Fruit fly (Drosophila melanogaster): ENCODE measurements around the gene CG11786.

Gene CG11786

DNA sequence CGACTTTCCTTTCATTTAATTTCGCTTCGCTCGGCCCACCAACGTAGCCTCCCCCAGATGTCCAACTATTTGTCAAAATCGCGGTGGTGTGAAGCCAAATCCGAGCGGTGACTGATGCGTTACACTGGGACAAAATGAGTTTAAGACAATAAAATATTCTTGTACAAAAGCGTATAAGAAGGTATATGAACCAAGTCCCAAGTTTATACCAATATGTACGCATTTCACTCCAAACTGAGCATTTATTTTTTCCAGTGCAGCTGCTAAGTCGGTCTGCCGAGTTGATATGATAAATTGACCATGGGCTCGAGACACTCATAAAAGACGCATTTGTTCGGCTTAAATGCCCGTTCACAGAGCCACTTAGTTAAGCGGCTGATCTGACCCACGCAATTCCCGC, 41.4 kb upstream of the CG11786 start:
- TF ChIP-seq OdsH (GFP tag; optimal IDR thresholded peaks at IDR 0.05) (peak; percentile 63), salr (GFP tag; optimal IDR thresholded peaks at IDR 0.05) (peak in 1 of 2 experiments; percentile 27), CG10669 (GFP tag; optimal IDR thresholded peaks at IDR 0.05) (no peak), CG6854 (GFP tag; optimal IDR thresholded peaks at IDR 0.05) (no peak), Eip93F (GFP tag; optimal IDR thresholded peaks at IDR 0.05) (no peak), Ets96B (tag; optimal IDR thresholded peaks at IDR 0.05) (no peak), eg (GFP tag; IDR thresholded peaks at IDR 0.05) (peak; percentile 76), vri (GFP tag; optimal IDR thresholded peaks at IDR 0.05) (no peak), CG3919 (GFP tag; optimal IDR thresholded peaks at IDR 0.05) (peak; percentile 62), ss (GFP tag; optimal IDR thresholded peaks at IDR 0.05) (no peak), CG32006 (GFP tag; optimal IDR thresholded peaks at IDR 0.05) (peak; percentile 76), CG3032 (tag; optimal IDR thresholded peaks at IDR 0.05) (no peak), dac (GFP tag; optimal IDR thresholded peaks at IDR 0.05) (peak; percentile 23), fkh (GFP tag; optimal IDR thresholded peaks at IDR 0.05) (no peak), CG11294 (GFP tag; IDR thresholded peaks at IDR 0.05) (0 out of 2 replicates have a peak, but pooled peaks have one; percentile 26), net (GFP tag; optimal IDR thresholded peaks at IDR 0.05) (peak; percentile 39), CG10631 (GFP tag; optimal IDR thresholded peaks at IDR 0.05) (no peak), svp (GFP tag) (peak; percentile 50), CG8632 (GFP tag; optimal IDR thresholded peaks at IDR 0.05) (no peak), CG11762 (GFP tag; optimal IDR thresholded peaks at IDR 0.05; ENCODE audit: insufficient read depth) (peak; percentile 9), Sox102F (GFP tag; optimal IDR thresholded peaks at IDR 0.05) (no peak), CG8319 (GFP tag; optimal IDR thresholded peaks at IDR 0.05) (no peak), CG6163 (GFP tag; IDR thresholded peaks at IDR 0.05) (0 out of 3 replicates have a peak, but pooled peaks have one; percentile 56), Blimp-1 (GFP tag; optimal IDR thresholded peaks at IDR 0.05) (no peak), CG9139 (GFP tag; optimal IDR thresholded peaks at IDR 0.05) (no peak), achi (GFP tag; optimal IDR thresholded peaks at IDR 0.05) (peak; percentile 37), fd59A (GFP tag; optimal IDR thresholded peaks at IDR 0.05) (no peak), CG31627 (GFP tag; optimal IDR thresholded peaks at IDR 0.05) (peak; percentile 10), Sox15 (GFP tag; optimal IDR thresholded peaks at IDR 0.05) (no peak), fd85E (GFP tag; optimal IDR thresholded peaks at IDR 0.05) (no peak), spab (GFP tag; optimal IDR thresholded peaks at IDR 0.05) (no peak), dsx (GFP tag; optimal IDR thresholded peaks at IDR 0.05; ENCODE audit: poor library complexity, severe bottlenecking) (no peak), CG34406 (GFP tag; optimal IDR thresholded peaks at IDR 0.05) (peak; percentile 6), cyc (GFP tag; optimal IDR thresholded peaks at IDR 0.05) (peak; percentile 30), lz (GFP tag; optimal IDR thresholded peaks at IDR 0.05) (no peak), topi (GFP tag; optimal IDR thresholded peaks at IDR 0.05) (peak; percentile 24), CG6808 (GFP tag; optimal IDR thresholded peaks at IDR 0.05) (no peak), CG8119 (GFP tag; IDR thresholded peaks at IDR 0.05) (peak; percentile 70; the same call in 2 of the 3 replicates), CG1621 (tag; optimal IDR thresholded peaks at IDR 0.05) (no peak), CG7368 (GFP tag; optimal IDR thresholded peaks at IDR 0.05) (peak; percentile 1), CG6792 (GFP tag; optimal IDR thresholded peaks at IDR 0.05) (no peak), Ets21C (GFP tag; optimal IDR thresholded peaks at IDR 0.05) (no peak), CG11902 (GFP tag; optimal IDR thresholded peaks at IDR 0.05) (no peak), Eip75B (GFP tag; optimal IDR thresholded peaks at IDR 0.05) (no peak), CG4318 (GFP tag; optimal IDR thresholded peaks at IDR 0.05) (peak; percentile 52), CG16779 (tag; optimal IDR thresholded peaks at IDR 0.05) (no peak), esn (GFP tag; optimal IDR thresholded peaks at IDR 0.05) (peak; percentile 7), CG15336 (GFP tag; IDR thresholded peaks at IDR 0.05) (peak; percentile 66), Met (GFP tag; optimal IDR thresholded peaks at IDR 0.05) (no peak), Sox14 (GFP tag; optimal IDR thresholded peaks at IDR 0.05) (peak; percentile 31), Smox (GFP tag; optimal IDR thresholded peaks at IDR 0.05) (no peak), Lpt (GFP tag; optimal IDR thresholded peaks at IDR 0.05) (peak; percentile 25)
